Worm (Caenorhabditis elegans): ENCODE data around the gene srsx-3.

Gene srsx-3

ce11 chrV:7977701-7978461 is 40.8 kb upstream of the srsx-3 start, which contains the start of gene let-413:
Gene let-413 (minus strand): TSS chrV:7977776.
- no peak for TF ChIP-seq flt-1 (GFP tag; IDR thresholded peaks at IDR 0.05)
- TF ChIP-seq aly-1 (tag; optimal IDR thresholded peaks at IDR 0.05): peak; percentile 21

- no peak for TF ChIP-seq ama-1 (optimal IDR thresholded peaks at IDR 0.05)
- TF ChIP-seq hmbx-1 (tag; optimal IDR thresholded peaks at IDR 0.05): no peak
- TF ChIP-seq scrt-1 (GFP tag; IDR thresholded peaks at IDR 0.05): no peak
- TF ChIP-seq ceh-36 (tag; optimal IDR thresholded peaks at IDR 0.05): no peak
Measured at ce11 chrV:7971376-7971775, 34.3 kb upstream of the srsx-3 start.

ce11 chrV:7970519-7970918 is 33.5 kb upstream of the srsx-3 start:
- no peak for TF ChIP-seq aly-1 (tag; optimal IDR thresholded peaks at IDR 0.05)
- TF ChIP-seq sea-1 (GFP tag; conservative IDR thresholded peaks at IDR 0.05): no peak
- TF ChIP-seq tbx-11 (GFP tag; IDR thresholded peaks at IDR 0.05): no peak
- no peak for TF ChIP-seq hnd-1 (tag; optimal IDR thresholded peaks at IDR 0.05)
- TF ChIP-seq ama-1 (optimal IDR thresholded peaks at IDR 0.05): no peak

- TF ChIP-seq flt-1 (GFP tag; IDR thresholded peaks at IDR 0.05) (no peak), tbx-37 (GFP tag; conservative IDR thresholded peaks at IDR 0.05) (no peak), tra-4 (tag; optimal IDR thresholded peaks at IDR 0.05) (no peak), aly-1 (tag; optimal IDR thresholded peaks at IDR 0.05) (no peak), F13C5.2 (tag; optimal IDR thresholded peaks at IDR 0.05) (no peak), B0310.2 (tag; optimal IDR thresholded peaks at IDR 0.05) (no peak)
Measured at ce11 chrV:7969107-7969506, 32.1 kb upstream of the srsx-3 start, which contains the start of gene che-7. Gene che-7 (minus strand): TSS chrV:7969207.

ce11 chrV:7964429-7964828 is 27.4 kb upstream of the srsx-3 start:
- no peak for TF ChIP-seq F13C5.2 (tag; optimal IDR thresholded peaks at IDR 0.05)
- TF ChIP-seq tbx-37 (GFP tag; conservative IDR thresholded peaks at IDR 0.05): no peak
- no peak for TF ChIP-seq aly-1 (tag; optimal IDR thresholded peaks at IDR 0.05)
- TF ChIP-seq ceh-36 (tag; optimal IDR thresholded peaks at IDR 0.05): no peak
- no peak for TF ChIP-seq tra-4 (tag; optimal IDR thresholded peaks at IDR 0.05)
- no peak for TF ChIP-seq flt-1 (GFP tag; IDR thresholded peaks at IDR 0.05)
- no peak for TF ChIP-seq hmg-4 (GFP tag; optimal IDR thresholded peaks at IDR 0.05)
- no peak for TF ChIP-seq pes-1 (GFP tag; IDR thresholded peaks at IDR 0.05)
- no peak for TF ChIP-seq ceh-13 (GFP tag; optimal IDR thresholded peaks at IDR 0.05)
- TF ChIP-seq sea-1 (GFP tag; conservative IDR thresholded peaks at IDR 0.05): no peak
- TF ChIP-seq hmbx-1 (tag; optimal IDR thresholded peaks at IDR 0.05): no peak

ce11 chrV:7958740-7959320 is 21.8 kb upstream of the srsx-3 start, which contains the start of the genes clec-217 and F26D11.2:
Gene clec-217 (minus strand): TSS chrV:7958840.
Gene F26D11.2 (plus strand): TSS chrV:7959270.
- TF ChIP-seq tra-4 (tag; optimal IDR thresholded peaks at IDR 0.05) (no peak), flt-1 (GFP tag; IDR thresholded peaks at IDR 0.05) (no peak), B0310.2 (tag; optimal IDR thresholded peaks at IDR 0.05) (no peak), hmg-4 (GFP tag; optimal IDR thresholded peaks at IDR 0.05) (no peak), tbx-11 (GFP tag; IDR thresholded peaks at IDR 0.05) (no peak), ama-1 (optimal IDR thresholded peaks at IDR 0.05) (no peak), ceh-13 (GFP tag; optimal IDR thresholded peaks at IDR 0.05) (no peak), sea-1 (GFP tag; conservative IDR thresholded peaks at IDR 0.05) (no peak), hmbx-1 (tag; optimal IDR thresholded peaks at IDR 0.05) (no peak), pes-1 (GFP tag; IDR thresholded peaks at IDR 0.05) (no peak), scrt-1 (GFP tag; IDR thresholded peaks at IDR 0.05) (no peak), hnd-1 (tag; optimal IDR thresholded peaks at IDR 0.05) (no peak), ets-7 (tag; optimal IDR thresholded peaks at IDR 0.05) (no peak)

- TF ChIP-seq pes-1 (GFP tag; IDR thresholded peaks at IDR 0.05) (no peak), ama-1 (optimal IDR thresholded peaks at IDR 0.05) (no peak), B0310.2 (tag; optimal IDR thresholded peaks at IDR 0.05) (no peak), aly-1 (tag; optimal IDR thresholded peaks at IDR 0.05) (no peak), tra-4 (tag; optimal IDR thresholded peaks at IDR 0.05) (no peak), sea-1 (GFP tag; conservative IDR thresholded peaks at IDR 0.05) (no peak), F13C5.2 (tag; optimal IDR thresholded peaks at IDR 0.05) (no peak)
Measured at ce11 chrV:7956218-7956617, 19.2 kb upstream of the srsx-3 start, which contains the start of gene pals-34. Gene pals-34 (minus strand): TSS chrV:7956497.

ce11 chrV:7955168-7955567 is 18.1 kb upstream of the srsx-3 start, which contains the start of gene F26D11.12:
Gene F26D11.12 (minus strand): TSS chrV:7955312.
- no peak for TF ChIP-seq ceh-36 (tag; optimal IDR thresholded peaks at IDR 0.05)
- TF ChIP-seq hmg-4 (GFP tag; optimal IDR thresholded peaks at IDR 0.05): no peak
- TF ChIP-seq hnd-1 (tag; optimal IDR thresholded peaks at IDR 0.05): no peak
- TF ChIP-seq ama-1 (optimal IDR thresholded peaks at IDR 0.05): no peak
- no peak for TF ChIP-seq tbx-37 (GFP tag; conservative IDR thresholded peaks at IDR 0.05)
- TF ChIP-seq scrt-1 (GFP tag; IDR thresholded peaks at IDR 0.05): no peak
- no peak for TF ChIP-seq sea-1 (GFP tag; conservative IDR thresholded peaks at IDR 0.05)
- TF ChIP-seq tra-4 (tag; optimal IDR thresholded peaks at IDR 0.05): no peak
- no peak for TF ChIP-seq flt-1 (GFP tag; IDR thresholded peaks at IDR 0.05)
- TF ChIP-seq tbx-11 (GFP tag; IDR thresholded peaks at IDR 0.05): no peak
- no peak for TF ChIP-seq ceh-13 (GFP tag; optimal IDR thresholded peaks at IDR 0.05)
- TF ChIP-seq B0310.2 (tag; optimal IDR thresholded peaks at IDR 0.05): no peak
- no peak for TF ChIP-seq F13C5.2 (tag; optimal IDR thresholded peaks at IDR 0.05)
- TF ChIP-seq aly-1 (tag; optimal IDR thresholded peaks at IDR 0.05): no peak
- TF ChIP-seq hmbx-1 (tag; optimal IDR thresholded peaks at IDR 0.05): no peak
- no peak for TF ChIP-seq pes-1 (GFP tag; IDR thresholded peaks at IDR 0.05)

Measured in whole organism, early embryonic.